Worm (Caenorhabditis elegans) whole organism, late embryonic: ENCODE measurements around the gene F53F1.2.

Source experiments
- C08G9.2 ChIP-seq: sonication (generic microtip); optimal IDR thresholded peaks from 2 replicates; lab custom pipeline; 2016; ENCODE audit warnings: mild to moderate bottlenecking, missing genetic modification characterization, moderate library complexity, missing compliant biosample characterization
- F13H6.1 ChIP-seq: sonication (generic microtip); optimal IDR thresholded peaks from 2 replicates; lab custom pipeline; 2016; ENCODE audit warnings: missing genetic modification characterization, missing compliant biosample characterization
- K09A11.1 ChIP-seq: sonication (generic microtip); optimal IDR thresholded peaks from 2 replicates; lab custom pipeline; 2017; ENCODE audit warnings: antibody characterized with exemption, mild to moderate bottlenecking, missing genetic modification characterization, missing compliant biosample characterization; ENCODE audit not compliant: insufficient read depth
- ahr-1 ChIP-seq: sonication (generic microtip); optimal IDR thresholded peaks from 2 replicates; lab custom pipeline; 2016; ENCODE audit warnings: missing genetic modification characterization, missing compliant biosample characterization
- ama-1 ChIP-seq: fragments of 150-350 bp; optimal IDR thresholded peaks from 2 replicates; lab custom pipeline; 2014
- ceh-19 ChIP-seq: fragments of 200-800 bp; sonication (Bioruptor generic); optimal IDR thresholded peaks from 2 replicates; lab custom pipeline; 2018; ENCODE audit warnings: mild to moderate bottlenecking, missing genetic modification characterization, missing compliant biosample characterization
- ceh-22 ChIP-seq: sonication (generic microtip); optimal IDR thresholded peaks from 2 replicates; lab custom pipeline; 2017; ENCODE audit warnings: missing biosample characterization, missing genetic modification characterization
- ceh-24 ChIP-seq: sonication (generic microtip); optimal IDR thresholded peaks from 2 replicates; lab custom pipeline; 2016; ENCODE audit warnings: mild to moderate bottlenecking, missing genetic modification characterization, missing compliant biosample characterization
- ceh-30 ChIP-seq: fragments of 150-350 bp; optimal IDR thresholded peaks from 2 replicates; lab custom pipeline; 2014; ENCODE audit warnings: missing biosample characterization, missing genetic modification characterization
- ceh-34 ChIP-seq: sonication (generic microtip); optimal IDR thresholded peaks from 2 replicates; lab custom pipeline; 2016; ENCODE audit warnings: mild to moderate bottlenecking, missing genetic modification characterization, missing compliant biosample characterization
- che-1 ChIP-seq: sonication (generic microtip); optimal IDR thresholded peaks from 2 replicates; lab custom pipeline; 2016; ENCODE audit warnings: mild to moderate bottlenecking, missing genetic modification characterization, missing compliant biosample characterization
- elt-2 ChIP-seq: sonication (generic microtip); optimal IDR thresholded peaks from 2 replicates; lab custom pipeline; 2016; ENCODE audit warnings: missing genetic modification reagents, missing genetic modification characterization, missing compliant biosample characterization
- eyg-1 ChIP-seq: sonication (generic microtip); optimal IDR thresholded peaks from 2 replicates; lab custom pipeline; 2016; ENCODE audit warnings: missing genotype, missing genetic modification characterization, missing compliant biosample characterization
- fkh-6 ChIP-seq: sonication (generic microtip); optimal IDR thresholded peaks from 2 replicates; lab custom pipeline; 2016; ENCODE audit warnings: missing genetic modification characterization, missing compliant biosample characterization
- hlh-13 ChIP-seq: fragments of 200-800 bp; sonication (Bioruptor generic); optimal IDR thresholded peaks from 2 replicates; lab custom pipeline; 2018; ENCODE audit warnings: mild to moderate bottlenecking, missing genetic modification characterization, missing compliant biosample characterization
- hlh-15 ChIP-seq: sonication (generic microtip); optimal IDR thresholded peaks from 2 replicates; lab custom pipeline; 2016; ENCODE audit warnings: missing genetic modification characterization, missing compliant biosample characterization
- hlh-30 ChIP-seq: sonication (generic microtip); optimal IDR thresholded peaks from 2 replicates; lab custom pipeline; 2017; ENCODE audit warnings: antibody characterized with exemption, missing genetic modification characterization, missing compliant biosample characterization; ENCODE audit not compliant: insufficient read depth
- hlh-8 ChIP-seq: sonication (generic microtip); optimal IDR thresholded peaks from 2 replicates; lab custom pipeline; 2016; ENCODE audit warnings: missing genotype, missing genetic modification characterization, missing compliant biosample characterization
- lim-6 ChIP-seq: sonication (generic microtip); optimal IDR thresholded peaks from 2 replicates; lab custom pipeline; 2016; ENCODE audit warnings: missing genetic modification characterization, missing compliant biosample characterization
- lin-11 ChIP-seq: fragments of 200-800 bp; sonication (Bioruptor generic); optimal IDR thresholded peaks from 2 replicates; lab custom pipeline; 2018; ENCODE audit warnings: mild to moderate bottlenecking, missing genetic modification characterization, missing compliant biosample characterization
- madf-2 ChIP-seq: sonication (generic microtip); optimal IDR thresholded peaks from 2 replicates; lab custom pipeline; 2017; ENCODE audit warnings: missing genetic modification characterization, missing compliant biosample characterization
- nfya-1 ChIP-seq: sonication (generic microtip); optimal IDR thresholded peaks from 2 replicates; lab custom pipeline; 2017; ENCODE audit warnings: missing genetic modification characterization, mild to moderate bottlenecking, missing compliant biosample characterization, antibody characterized with exemption, moderate library complexity
- npax-4 ChIP-seq: sonication (generic microtip); optimal IDR thresholded peaks from 2 replicates; lab custom pipeline; 2016; ENCODE audit warnings: missing genetic modification characterization, missing compliant biosample characterization
- odd-2 ChIP-seq: sonication (generic microtip); optimal IDR thresholded peaks from 2 replicates; lab custom pipeline; 2017; ENCODE audit warnings: antibody characterized with exemption, mild to moderate bottlenecking, missing genetic modification characterization, missing compliant biosample characterization
- pat-9 ChIP-seq: fragments of 200-800 bp; sonication (Bioruptor generic); optimal IDR thresholded peaks from 2 replicates; lab custom pipeline; 2018; ENCODE audit warnings: mild to moderate bottlenecking, missing genetic modification characterization, moderate library complexity, missing compliant biosample characterization
- pax-1 ChIP-seq: fragments of 150-350 bp; optimal IDR thresholded peaks from 2 replicates; lab custom pipeline; 2014; ENCODE audit warnings: missing biosample characterization, missing genetic modification characterization
- pha-2 ChIP-seq: sonication (generic microtip); optimal IDR thresholded peaks from 2 replicates; lab custom pipeline; 2017; ENCODE audit warnings: mild to moderate bottlenecking, missing genetic modification characterization, missing compliant biosample characterization
- pha-4 ChIP-seq: fragments of 150-350 bp; optimal IDR thresholded peaks from 2 replicates; lab custom pipeline; 2018; ENCODE audit warnings: missing biosample characterization, missing genetic modification reagents, missing genetic modification characterization
- pqm-1 ChIP-seq: sonication (generic microtip); optimal IDR thresholded peaks from 2 replicates; lab custom pipeline; 2016; ENCODE audit warnings: missing genetic modification characterization, missing compliant biosample characterization
- pros-1 ChIP-seq: fragments of 150-350 bp; optimal IDR thresholded peaks from 2 replicates; lab custom pipeline; 2014; ENCODE audit warnings: missing biosample characterization, missing genetic modification reagents, missing genetic modification characterization
- ref-2 ChIP-seq: sonication (generic microtip); optimal IDR thresholded peaks from 2 replicates; lab custom pipeline; 2016; ENCODE audit warnings: missing genetic modification characterization, missing compliant biosample characterization
- sdc-2 ChIP-seq: sonication (generic microtip); optimal IDR thresholded peaks from 2 replicates; lab custom pipeline; 2016; ENCODE audit warnings: missing genotype, missing genetic modification characterization, missing compliant biosample characterization
- sox-2 ChIP-seq: fragments of 200-800 bp; sonication (Bioruptor generic); IDR thresholded peaks from 2 replicates; pipeline ENCODE4 v1.3.6; 2022; ENCODE audit warnings: missing genetic modification reagents, missing genetic modification characterization, missing compliant biosample characterization
- syd-9 ChIP-seq: sonication (generic microtip); optimal IDR thresholded peaks from 2 replicates; lab custom pipeline; 2016; ENCODE audit warnings: mild to moderate bottlenecking, missing genetic modification characterization, moderate library complexity, missing compliant biosample characterization
- tbx-2 ChIP-seq: sonication (generic microtip); optimal IDR thresholded peaks from 2 replicates; lab custom pipeline; 2016; ENCODE audit warnings: missing genetic modification characterization, missing compliant biosample characterization
- ttx-3 ChIP-seq: sonication (generic microtip); optimal IDR thresholded peaks from 2 replicates; lab custom pipeline; 2016; ENCODE audit warnings: missing genetic modification reagents, missing genetic modification characterization, missing compliant biosample characterization
- unc-3 ChIP-seq, 2 experiments: fragments of 200-800 bp in 1 of 2; sonication (Bioruptor generic) in 1 of 2; sonication (generic microtip) in 1 of 2; conservative IDR thresholded peaks in 1 of 2; optimal IDR thresholded peaks in 1 of 2; 2 replicates each; pipeline versions ENCODE4 v1.3.6 to Lab custom; 2016 to 2022; ENCODE audit warnings: missing compliant biosample characterization in 2 of 2, missing genetic modification characterization in 2 of 2, missing genetic modification reagents in 1 of 2
- unc-42 ChIP-seq: sonication (generic microtip); optimal IDR thresholded peaks from 2 replicates; lab custom pipeline; 2016; ENCODE audit warnings: missing genotype, missing genetic modification characterization, missing compliant biosample characterization
- unc-55 ChIP-seq: sonication (generic microtip); optimal IDR thresholded peaks from 2 replicates; lab custom pipeline; 2017; ENCODE audit warnings: missing biosample characterization, missing genetic modification reagents, missing genetic modification characterization
- unc-86 ChIP-seq: sonication (generic microtip); optimal IDR thresholded peaks from 2 replicates; lab custom pipeline; 2016; ENCODE audit warnings: missing genetic modification characterization, missing compliant biosample characterization
- ztf-16 ChIP-seq: sonication (generic microtip); optimal IDR thresholded peaks from 2 replicates; lab custom pipeline; 2017; ENCODE audit warnings: missing genetic modification characterization, missing compliant biosample characterization

The F53F1.2 gene

DNA sequence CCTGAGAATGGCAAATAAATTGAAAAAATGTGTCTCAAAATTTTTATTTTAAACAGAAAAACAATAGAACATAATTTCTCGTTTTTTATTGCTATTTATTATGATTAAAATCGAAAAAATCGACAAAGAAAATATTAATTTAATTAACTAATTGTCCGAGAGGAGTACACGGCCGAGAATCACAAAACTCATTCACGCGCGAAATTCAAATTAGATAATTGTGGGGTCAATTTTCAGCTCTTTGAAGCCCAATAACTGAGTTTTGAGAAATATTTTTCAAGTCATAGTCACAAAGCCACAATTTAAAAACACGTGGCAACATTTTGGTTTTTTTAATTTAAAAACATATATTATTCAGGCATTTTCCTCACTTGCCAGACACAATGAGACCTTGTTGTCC is 2.5 kb downstream of the F53F1.2 start (continued):
- no peak for TF ChIP-seq pha-2 (tag; lab: Kevin White, UChicago)
- no peak for TF ChIP-seq lim-6 (tag; lab: Kevin White, UChicago)
- TF ChIP-seq pha-4 = no peak
- TF ChIP-seq hlh-8 (tag; lab: Kevin White, UChicago) = no peak
- TF ChIP-seq unc-3 (GFP tag; conservative IDR thresholded peaks at IDR 0.05; lab: Robert Waterston, UW) = no peak
- TF ChIP-seq unc-3 (tag; optimal IDR thresholded peaks at IDR 0.05; lab: Kevin White, UChicago) = no peak
- TF ChIP-seq C08G9.2 (tag; lab: Kevin White, UChicago) = peak; percentile 57
- TF ChIP-seq nfya-1 (tag; lab: Kevin White, UChicago) = no peak
- no peak for TF ChIP-seq unc-86
- no peak for TF ChIP-seq odd-2
- TF ChIP-seq npax-4 = no peak
- no peak for TF ChIP-seq K09A11.1 (tag; lab: Kevin White, UChicago)
- TF ChIP-seq ref-2 (tag; lab: Kevin White, UChicago) = peak; percentile 26
- TF ChIP-seq ceh-30 (tag; lab: Kevin White, UChicago) = no peak
- TF ChIP-seq pat-9 (tag; lab: Kevin White, UChicago) = no peak
- TF ChIP-seq F13H6.1 = no peak
- no peak for TF ChIP-seq ceh-24 (tag; lab: Kevin White, UChicago)
- peak; percentile 12 for TF ChIP-seq unc-42 (tag; lab: Kevin White, UChicago)
- no peak for TF ChIP-seq hlh-15 (tag; lab: Kevin White, UChicago)
- TF ChIP-seq ceh-34 (tag; lab: Kevin White, UChicago) = no peak
- no peak for TF ChIP-seq ceh-19
- no peak for TF ChIP-seq pqm-1 (tag; lab: Kevin White, UChicago)
- no peak for TF ChIP-seq unc-55 (GFP tag; lab: Kevin White, UChicago)
- TF ChIP-seq pax-1 (tag; lab: Kevin White, UChicago) = no peak
- TF ChIP-seq syd-9 = no peak
- TF ChIP-seq hlh-30 = no peak
- TF ChIP-seq eyg-1 (tag; lab: Kevin White, UChicago) = no peak
- TF ChIP-seq ama-1 = no peak
- TF ChIP-seq hlh-13 (GFP tag; lab: Kevin White, UChicago) = no peak
- no peak for TF ChIP-seq ceh-22 (tag; lab: Kevin White, UChicago)
- TF ChIP-seq ztf-16 (tag; lab: Kevin White, UChicago) = no peak
- no peak for TF ChIP-seq fkh-6 (tag; lab: Kevin White, UChicago)
- no peak for TF ChIP-seq tbx-2 (tag; lab: Kevin White, UChicago)

DNA sequence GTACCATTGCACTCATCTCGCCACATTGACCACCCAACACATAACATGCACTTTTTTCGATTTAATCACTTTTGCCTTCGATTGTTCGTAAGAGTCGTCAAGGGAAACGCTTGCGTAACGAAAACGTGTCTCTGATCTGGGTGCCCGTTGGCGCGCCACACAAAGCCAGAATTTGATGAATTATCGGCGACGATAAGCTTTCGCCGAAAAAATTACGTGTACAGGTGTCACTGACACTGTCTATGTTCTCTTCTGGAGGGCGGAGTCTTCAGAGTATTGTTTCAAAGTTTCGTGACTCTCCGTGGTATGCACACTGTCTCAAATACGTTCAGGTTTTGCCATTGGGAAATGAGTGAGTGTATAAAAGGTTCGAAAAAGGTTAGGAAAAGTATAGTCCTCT is 4.1 kb downstream of the F53F1.2 start, which contains the start of gene F53F1.4:
F53F1.4 (plus strand) TSS at position 390 of the 400 bp plus-strand sequence.
- no peak for TF ChIP-seq ttx-3 (tag; lab: Kevin White, UChicago)
- no peak for TF ChIP-seq unc-42 (tag; lab: Kevin White, UChicago)
- TF ChIP-seq pqm-1 (tag; lab: Kevin White, UChicago) = no peak
- no peak for TF ChIP-seq ztf-16 (tag; lab: Kevin White, UChicago)
- TF ChIP-seq ahr-1 (tag; lab: Kevin White, UChicago) = no peak
- no peak for TF ChIP-seq unc-55 (GFP tag; lab: Kevin White, UChicago)
- TF ChIP-seq madf-2 (tag; lab: Kevin White, UChicago) = no peak
- TF ChIP-seq sdc-2 (tag; lab: Kevin White, UChicago) = no peak
- no peak for TF ChIP-seq elt-2 (tag; lab: Kevin White, UChicago)
- TF ChIP-seq lin-11 (tag; lab: Kevin White, UChicago) = no peak
- no peak for TF ChIP-seq pros-1 (tag; lab: Kevin White, UChicago)
- no peak for TF ChIP-seq npax-4
- no peak for TF ChIP-seq sox-2 (GFP tag; lab: Robert Waterston, UW)
- TF ChIP-seq nfya-1 (tag; lab: Kevin White, UChicago) = no peak
- no peak for TF ChIP-seq che-1
